Worm (Caenorhabditis elegans): ENCODE results near the gene H37A05.4.
A peak's percentile ranks its signal among the peaks of the same experiment; 100 is the strongest.

DNA sequence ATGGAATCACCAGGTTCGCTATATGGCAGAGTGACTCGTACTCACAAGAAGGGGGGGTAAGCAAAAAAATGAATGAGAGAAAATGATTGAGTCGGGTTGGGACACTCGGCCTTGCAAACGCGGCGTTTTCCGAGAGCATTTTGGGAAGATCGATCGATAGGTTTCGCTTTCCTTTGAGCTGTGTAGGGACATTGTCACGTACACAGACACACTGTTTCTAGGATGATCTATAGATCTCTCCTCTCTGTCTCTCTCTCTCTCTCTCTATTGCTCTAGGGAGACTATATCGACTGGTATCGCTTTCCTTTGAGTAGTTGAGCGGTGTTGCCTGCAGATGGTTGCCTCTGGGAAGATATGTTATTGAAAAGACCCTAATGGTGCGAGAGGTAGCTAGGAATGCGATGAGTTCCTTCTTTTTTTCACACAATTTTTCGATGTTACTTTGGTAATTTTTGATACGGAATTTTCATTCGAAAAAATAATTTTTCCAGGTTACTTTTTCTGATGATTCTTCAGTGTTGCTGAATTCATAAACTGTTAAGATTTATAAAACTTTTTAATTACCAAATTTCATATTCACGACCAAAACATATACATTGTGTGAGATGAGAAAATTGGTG is at the start of gene H37A05.4:
- no peak for TF ChIP-seq ceh-36 (tag; optimal IDR thresholded peaks at IDR 0.05)
- no peak for TF ChIP-seq ama-1 (optimal IDR thresholded peaks at IDR 0.05)
- TF ChIP-seq tbx-37 (GFP tag; conservative IDR thresholded peaks at IDR 0.05) = no peak
- TF ChIP-seq ceh-13 (GFP tag; optimal IDR thresholded peaks at IDR 0.05) = no peak
- no peak for TF ChIP-seq scrt-1 (GFP tag; IDR thresholded peaks at IDR 0.05)
- TF ChIP-seq hmg-4 (GFP tag; optimal IDR thresholded peaks at IDR 0.05) = peak; percentile 2
- TF ChIP-seq pes-1 (GFP tag; IDR thresholded peaks at IDR 0.05) = no peak
- no peak for TF ChIP-seq aly-1 (tag; optimal IDR thresholded peaks at IDR 0.05)
